Worm (Caenorhabditis elegans): ENCODE measurements around the gene tbx-2.

The tbx-2 gene

DNA sequence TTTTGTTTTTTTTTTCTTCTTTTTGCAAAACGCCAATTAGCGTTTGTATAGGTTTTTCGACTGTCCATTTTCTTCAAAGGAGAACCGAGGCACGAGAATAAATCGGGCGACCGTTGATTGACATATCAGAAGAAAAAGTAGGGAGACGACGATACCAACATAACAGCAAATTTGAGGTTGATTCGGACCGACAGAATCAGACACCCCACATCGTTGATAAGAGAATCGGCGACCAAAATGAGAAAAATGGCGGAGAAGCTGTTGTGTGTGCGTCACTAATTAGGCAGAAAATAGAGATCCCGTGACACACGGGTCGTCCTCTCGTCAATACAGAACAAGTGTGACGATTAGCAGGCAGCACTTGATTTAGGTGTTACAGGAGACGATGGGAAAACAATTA, 5.8 kb upstream of the tbx-2 start (continued):
- no peak for TF ChIP-seq egl-13 (tag; optimal IDR thresholded peaks at IDR 0.05)
- no peak for TF ChIP-seq zag-1 (tag; optimal IDR thresholded peaks at IDR 0.05)
- TF ChIP-seq fos-1 (tag; optimal IDR thresholded peaks at IDR 0.05) = no peak
- TF ChIP-seq nhr-12 (tag; optimal IDR thresholded peaks at IDR 0.05) = no peak
- no peak for TF ChIP-seq nhr-237 (tag; optimal IDR thresholded peaks at IDR 0.05)
- no peak for TF ChIP-seq efl-3 (GFP tag; optimal IDR thresholded peaks at IDR 0.05)
- TF ChIP-seq pqm-1 (tag; optimal IDR thresholded peaks at IDR 0.05) = no peak
- no peak for TF ChIP-seq dpl-1 (GFP tag; optimal IDR thresholded peaks at IDR 0.05)
- TF ChIP-seq nhr-28 (tag; optimal IDR thresholded peaks at IDR 0.05) = no peak
- no peak for TF ChIP-seq swsn-7 (tag; optimal IDR thresholded peaks at IDR 0.05)
- TF ChIP-seq tbx-2 (tag; optimal IDR thresholded peaks at IDR 0.05) = peak; percentile 97
- no peak for TF ChIP-seq tlp-1 (tag; optimal IDR thresholded peaks at IDR 0.05)
- peak; percentile 85 for TF ChIP-seq nhr-85 (tag)
- TF ChIP-seq lin-13 (GFP tag; optimal IDR thresholded peaks at IDR 0.05) = no peak
- TF ChIP-seq mdl-1 (tag; optimal IDR thresholded peaks at IDR 0.05) = peak in 1 of 2 experiments; percentile 26
- no peak for TF ChIP-seq sptf-1 (tag; optimal IDR thresholded peaks at IDR 0.05)
- TF ChIP-seq nhr-90 (tag; optimal IDR thresholded peaks at IDR 0.05; ENCODE audit: poor library complexity) = peak; percentile 11
- TF ChIP-seq snu-23 (GFP tag; optimal IDR thresholded peaks at IDR 0.05) = peak; percentile 8
- peak in 1 of 2 experiments; percentile 30 for TF ChIP-seq lin-35 (GFP tag; optimal IDR thresholded peaks at IDR 0.05)
- TF ChIP-seq aha-1 (tag; optimal IDR thresholded peaks at IDR 0.05) = no peak
- TF ChIP-seq lsy-2 (tag; optimal IDR thresholded peaks at IDR 0.05) = no peak
- TF ChIP-seq unc-130 (tag; optimal IDR thresholded peaks at IDR 0.05) = peak; percentile 63
- no peak for TF ChIP-seq vab-15 (tag; optimal IDR thresholded peaks at IDR 0.05)

ce11 chrIII:5140559-5140958, 4.5 kb upstream of the tbx-2 start:
- TF ChIP-seq tbx-2 (tag; optimal IDR thresholded peaks at IDR 0.05) (peak; percentile 96), lsy-2 (tag; optimal IDR thresholded peaks at IDR 0.05) (peak; percentile 40 to 73), pag-3 (tag; optimal IDR thresholded peaks at IDR 0.05; ENCODE audit: borderline replicate concordance, insufficient read depth) (no peak), mdl-1 (tag; optimal IDR thresholded peaks at IDR 0.05) (peak in 1 of 2 experiments; percentile 1), lin-14 (GFP tag; optimal IDR thresholded peaks at IDR 0.05) (peak; percentile 65), snpc-4 (tag; optimal IDR thresholded peaks at IDR 0.05) (no peak), elt-2 (tag; optimal IDR thresholded peaks at IDR 0.05) (peak; percentile 29), nhr-71 (tag; optimal IDR thresholded peaks at IDR 0.05) (peak; percentile 27), efl-1 (optimal IDR thresholded peaks at IDR 0.05) (no peak), efl-1 (GFP tag; optimal IDR thresholded peaks at IDR 0.05 in 1 of 2) (peak in 1 of 2 experiments; percentile 74), snu-23 (GFP tag; optimal IDR thresholded peaks at IDR 0.05) (peak; percentile 5), unc-62 (GFP tag; optimal IDR thresholded peaks at IDR 0.05) (no peak), C34B4.2 (tag; optimal IDR thresholded peaks at IDR 0.05) (no peak), rnt-1 (tag; optimal IDR thresholded peaks at IDR 0.05) (peak; percentile 41), ztf-4 (tag; optimal IDR thresholded peaks at IDR 0.05) (no peak), lin-35 (GFP tag; optimal IDR thresholded peaks at IDR 0.05) (no peak)

ce11 chrIII:5139768-5140167, 3.7 kb upstream of the tbx-2 start:
- peak; percentile 15 for TF ChIP-seq tbx-2 (tag; optimal IDR thresholded peaks at IDR 0.05)
- no peak for TF ChIP-seq snpc-4 (tag; optimal IDR thresholded peaks at IDR 0.05)

DNA sequence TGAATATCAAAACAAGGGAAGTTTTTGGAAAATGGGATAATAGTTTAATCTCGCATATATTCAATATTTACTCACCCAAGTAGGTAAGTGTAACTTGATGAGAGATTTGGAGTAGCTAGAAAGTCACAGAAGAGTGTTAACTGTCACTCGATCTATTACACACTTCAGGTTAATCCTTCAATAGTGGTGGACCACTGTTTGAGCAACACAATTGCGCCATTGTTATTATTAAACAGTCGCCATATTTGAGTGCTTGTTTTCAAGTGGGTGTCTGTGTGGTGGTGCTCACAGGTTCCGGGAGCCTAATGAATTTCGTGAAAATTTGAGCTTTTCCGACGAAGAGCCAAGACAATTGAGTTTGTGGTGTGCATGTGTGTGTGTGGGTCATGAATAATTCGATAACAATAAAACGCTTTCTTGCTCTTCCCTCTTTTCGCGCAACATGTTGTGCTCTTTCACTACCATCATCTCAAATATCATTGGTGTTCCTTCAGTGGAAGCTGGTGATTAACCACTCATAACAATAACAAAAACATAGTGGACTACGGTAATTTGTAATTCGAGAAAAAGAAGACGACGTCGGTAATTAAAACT, 2.9 kb upstream of the tbx-2 start:
- TF ChIP-seq efl-1 (optimal IDR thresholded peaks at IDR 0.05) (no peak), efl-1 (GFP tag; optimal IDR thresholded peaks at IDR 0.05 in 1 of 2) (peak in 1 of 2 experiments; percentile 8), nhr-19 (GFP tag; conservative IDR thresholded peaks at IDR 0.05) (no peak), grh-1 (GFP tag; IDR thresholded peaks at IDR 0.05) (no peak), vab-15 (tag; optimal IDR thresholded peaks at IDR 0.05) (no peak), mef-2 (tag; optimal IDR thresholded peaks at IDR 0.05) (no peak), nhr-11 (tag; optimal IDR thresholded peaks at IDR 0.05) (no peak)
